Worm (Caenorhabditis elegans): ENCODE results near the gene dhs-15.

Gene dhs-15

DNA sequence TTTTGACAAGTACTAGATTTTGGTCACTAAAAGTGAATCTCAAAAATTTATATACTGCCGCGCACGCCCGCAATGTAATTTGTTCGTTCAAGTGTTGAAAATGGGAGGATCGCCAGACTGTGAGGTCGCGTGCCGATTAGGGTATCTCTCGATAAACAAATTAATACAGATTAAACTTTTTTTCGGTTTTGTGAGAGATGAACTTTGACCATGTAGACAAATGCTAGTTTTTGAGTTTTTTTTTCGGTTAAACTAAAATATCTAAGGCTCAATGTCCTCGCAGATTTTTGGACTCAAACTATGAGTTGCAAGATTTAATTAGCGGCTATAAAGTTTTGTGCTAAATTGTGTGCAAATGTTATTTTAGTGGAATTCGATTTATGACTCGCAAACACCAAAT, at the start of gene dhs-15:
TSS of gene dhs-15 (minus strand) at position 101 of the 400 bp plus-strand sequence.
- no peak for TF ChIP-seq lin-32 (GFP tag; optimal IDR thresholded peaks at IDR 0.05)
- TF ChIP-seq unc-62 (GFP tag; optimal IDR thresholded peaks at IDR 0.05), result no peak
- no peak for TF ChIP-seq flh-1 (GFP tag; optimal IDR thresholded peaks at IDR 0.05)
- no peak for TF ChIP-seq tbx-8 (GFP tag; optimal IDR thresholded peaks at IDR 0.05)
- TF ChIP-seq nhr-28 (tag; optimal IDR thresholded peaks at IDR 0.05), result no peak
- no peak for TF ChIP-seq zip-8 (tag; optimal IDR thresholded peaks at IDR 0.05)
- no peak for TF ChIP-seq mab-5 (tag; optimal IDR thresholded peaks at IDR 0.05)
- no peak for TF ChIP-seq elt-1 (tag; optimal IDR thresholded peaks at IDR 0.05; ENCODE audit: borderline replicate concordance, insufficient read depth)

DNA sequence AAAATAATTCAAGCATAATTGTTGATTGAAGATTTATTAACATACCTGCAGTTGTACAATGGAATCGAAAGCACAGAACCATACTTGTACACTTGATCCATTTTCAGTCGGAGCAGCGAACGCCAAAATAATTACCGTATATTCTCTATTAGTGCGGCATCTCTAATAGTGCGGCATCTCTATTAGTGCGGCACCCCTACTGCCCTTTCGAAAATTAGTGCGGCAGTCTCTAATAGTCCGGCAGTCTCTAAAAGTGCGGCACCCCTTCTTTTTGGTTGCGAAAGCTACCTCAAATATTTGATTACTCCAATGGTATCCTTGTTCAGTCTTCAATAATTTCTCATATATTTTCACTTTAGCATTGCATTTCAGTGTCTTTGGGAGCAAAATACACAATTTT, 48.5 kb upstream of the dhs-15 start, which contains the start of gene srt-34:
TSS of gene srt-34 (minus strand) at position 101 of the 400 bp plus-strand sequence.
- TF ChIP-seq mab-5 (tag; optimal IDR thresholded peaks at IDR 0.05), result no peak
- no peak for TF ChIP-seq nhr-2 (tag; optimal IDR thresholded peaks at IDR 0.05)
- TF ChIP-seq sptf-1 (tag; optimal IDR thresholded peaks at IDR 0.05), result no peak
- no peak for TF ChIP-seq mep-1 (tag; optimal IDR thresholded peaks at IDR 0.05)
- no peak for TF ChIP-seq M03D4.4 (tag; optimal IDR thresholded peaks at IDR 0.05)
- TF ChIP-seq nhr-28 (tag; optimal IDR thresholded peaks at IDR 0.05), result no peak

DNA sequence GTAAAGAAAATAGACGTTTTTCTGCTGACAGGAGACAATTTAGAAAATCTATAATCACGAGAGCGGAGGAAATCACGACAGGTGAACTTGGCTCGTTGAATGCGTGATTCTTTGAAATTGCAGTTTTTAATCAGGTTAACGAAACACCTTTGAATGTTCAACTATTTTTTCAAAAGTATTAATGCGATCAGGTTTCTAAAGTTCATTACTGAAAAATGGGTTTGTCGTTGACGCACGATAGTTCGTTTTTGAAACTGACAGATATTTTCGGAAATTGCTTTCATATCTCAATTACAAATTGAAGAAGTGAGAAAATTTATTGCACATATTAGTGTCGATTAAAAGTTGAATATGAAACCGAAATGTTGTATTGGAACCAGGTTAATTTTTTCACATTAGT, 46.3 kb upstream of the dhs-15 start, which contains the start of gene F54E2.5:
TSS of gene F54E2.5 (minus strand) at position 101 of the 400 bp plus-strand sequence.
- TF ChIP-seq lsy-2 (tag; optimal IDR thresholded peaks at IDR 0.05) (no peak), mls-2 (tag; optimal IDR thresholded peaks at IDR 0.05) (no peak), pha-4 (tag; optimal IDR thresholded peaks at IDR 0.05) (no peak)

- no peak for TF ChIP-seq ceh-83 (GFP tag; optimal IDR thresholded peaks at IDR 0.05)
Observed at ce11 chrV:2813856-2814255, 44.2 kb upstream of the dhs-15 start, which contains the start of gene F54E2.9. TSS of gene F54E2.9 (minus strand) at chrV:2813987.

DNA sequence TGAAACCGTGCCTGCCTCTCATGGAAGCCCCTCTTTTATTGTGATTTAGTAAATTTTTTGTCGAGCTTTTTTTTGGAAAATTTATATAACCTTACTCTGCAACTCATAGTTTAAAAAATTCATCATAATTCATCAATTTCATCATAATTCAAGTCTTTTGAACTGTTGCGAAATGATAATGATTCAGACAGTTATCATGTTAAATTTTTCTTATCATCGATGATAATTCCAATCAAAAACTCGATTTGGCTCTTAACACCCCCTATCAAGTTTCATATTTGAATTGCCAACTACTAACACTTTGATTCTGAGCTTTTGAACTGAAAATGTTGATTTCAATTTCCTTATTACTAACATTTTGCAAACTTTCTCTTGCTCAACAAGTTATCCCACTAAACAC, 40.5 kb upstream of the dhs-15 start, which contains the start of gene F54E2.1:
TSS of gene F54E2.1 (plus strand) at position 235 of the 400 bp plus-strand sequence.
- TF ChIP-seq ham-2 (GFP tag; optimal IDR thresholded peaks at IDR 0.05) (no peak), unc-120 (tag; optimal IDR thresholded peaks at IDR 0.05; ENCODE audit: poor library complexity, severe bottlenecking) (no peak), blmp-1 (tag; optimal IDR thresholded peaks at IDR 0.05) (no peak), ces-1 (GFP tag; optimal IDR thresholded peaks at IDR 0.05) (no peak), lin-32 (GFP tag; optimal IDR thresholded peaks at IDR 0.05) (no peak), ceh-39 (tag; optimal IDR thresholded peaks at IDR 0.05) (no peak)

DNA sequence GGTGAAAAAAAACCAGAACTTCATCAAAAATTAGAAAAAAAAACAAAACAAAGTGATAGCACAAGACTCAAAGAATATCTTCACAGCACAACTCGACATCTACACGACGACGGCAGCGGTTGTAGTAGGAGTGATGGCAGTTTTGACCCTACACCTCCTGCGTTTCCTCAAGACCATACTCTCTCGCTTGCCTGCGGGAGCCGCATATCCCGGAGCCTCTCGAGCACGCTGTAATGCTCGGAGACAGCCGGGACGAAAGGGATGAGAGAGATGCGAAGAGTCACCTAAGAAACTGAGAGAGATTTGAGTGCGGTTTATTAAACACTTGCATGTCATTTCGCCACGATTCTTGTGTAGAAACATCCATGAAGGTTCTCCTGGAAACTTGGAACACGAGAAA, 39.8 kb upstream of the dhs-15 start:
- TF ChIP-seq nhr-12 (tag; optimal IDR thresholded peaks at IDR 0.05) (no peak), unc-120 (tag; optimal IDR thresholded peaks at IDR 0.05; ENCODE audit: poor library complexity, severe bottlenecking) (peak; percentile 46), hlh-1 (tag; optimal IDR thresholded peaks at IDR 0.05) (peak; percentile 32), ceh-43 (GFP tag; optimal IDR thresholded peaks at IDR 0.05) (no peak), ceh-83 (GFP tag; optimal IDR thresholded peaks at IDR 0.05) (no peak), lin-32 (GFP tag; optimal IDR thresholded peaks at IDR 0.05) (no peak), blmp-1 (tag; optimal IDR thresholded peaks at IDR 0.05) (no peak), nhr-76 (tag; optimal IDR thresholded peaks at IDR 0.05) (no peak), ztf-11 (tag; optimal IDR thresholded peaks at IDR 0.05) (no peak)

ce11 chrV:2807760-2808159, 38.1 kb upstream of the dhs-15 start, which contains the start of gene ketn-1:
TSS of gene ketn-1 (minus strand) at chrV:2807860.
- no peak for TF ChIP-seq tbx-8 (GFP tag; optimal IDR thresholded peaks at IDR 0.05)
- no peak for TF ChIP-seq ham-2 (GFP tag; optimal IDR thresholded peaks at IDR 0.05)
- no peak for TF ChIP-seq mep-1 (tag; optimal IDR thresholded peaks at IDR 0.05)
- TF ChIP-seq ces-1 (GFP tag; optimal IDR thresholded peaks at IDR 0.05), result no peak
- TF ChIP-seq M03D4.4 (tag; optimal IDR thresholded peaks at IDR 0.05), result no peak
- TF ChIP-seq nhr-12 (tag; optimal IDR thresholded peaks at IDR 0.05), result no peak
- TF ChIP-seq nhr-237 (tag; optimal IDR thresholded peaks at IDR 0.05), result no peak

All from whole organism, mixed stage, embryonic.